Fruit fly (Drosophila melanogaster): ENCODE results near the gene Karl.

Karl gene

dm6 chrX:11775987-11776587, 11.1 kb upstream of the Karl start (continued):
- TF ChIP-seq CG8089 (GFP tag; optimal IDR thresholded peaks at IDR 0.05) (peak; percentile 15), otp (GFP tag; IDR thresholded peaks at IDR 0.05) (0 out of 3 replicates have a peak, but pooled peaks have one; percentile 33), fd64A (GFP tag; optimal IDR thresholded peaks at IDR 0.05) (peak; percentile 38), chn (GFP tag; optimal IDR thresholded peaks at IDR 0.05) (no peak), BEAF-32 (GFP tag; optimal IDR thresholded peaks at IDR 0.05) (no peak), sim (GFP tag; IDR thresholded peaks at IDR 0.05) (peak; percentile 9; the same call in 1 of the 2 replicates), CG1024 (GFP tag; IDR thresholded peaks at IDR 0.05) (0 out of 2 replicates have a peak, but pooled peaks have one; percentile 30), hbn (GFP tag; IDR thresholded peaks at IDR 0.05; ENCODE audit: partially characterized antibody) (no peak), CG13296 (GFP tag; optimal IDR thresholded peaks at IDR 0.05) (no peak), CG31441 (GFP tag; IDR thresholded peaks at IDR 0.05) (peak; percentile 60), CG1603 (tag; optimal IDR thresholded peaks at IDR 0.05) (no peak), CG4617 (GFP tag; optimal IDR thresholded peaks at IDR 0.05; ENCODE audit: borderline replicate concordance) (no peak), Usf (GFP tag; optimal IDR thresholded peaks at IDR 0.05) (peak; percentile 60), gsb (GFP tag; IDR thresholded peaks at IDR 0.05) (no peak), bsh (GFP tag; optimal IDR thresholded peaks at IDR 0.05) (peak; percentile 67 to 91), Atf3 (GFP tag; optimal IDR thresholded peaks at IDR 0.05) (peak; percentile 14), dmrt11E (tag; optimal IDR thresholded peaks at IDR 0.05) (peak; percentile 84), CG4404 (GFP tag; IDR thresholded peaks at IDR 0.05) (peak; percentile 41; the same call in 1 of the 2 replicates), Xbp1 (GFP tag; optimal IDR thresholded peaks at IDR 0.05) (peak; percentile 32), ase (GFP tag; IDR thresholded peaks at IDR 0.05) (no peak), CG32772 (GFP tag; IDR thresholded peaks at IDR 0.05) (peak; percentile 36; the same call in 1 of the 2 replicates), Meics (GFP tag; optimal IDR thresholded peaks at IDR 0.05) (peak; percentile 23), CG17359 (tag; optimal IDR thresholded peaks at IDR 0.05) (no peak), CG12391 (tag; optimal IDR thresholded peaks at IDR 0.05) (peak; percentile 57), CG11093 (GFP tag; IDR thresholded peaks at IDR 0.05) (0 out of 3 replicates have a peak, but pooled peaks have one; percentile 34), Ada2b (GFP tag; IDR thresholded peaks at IDR 0.05) (peak; percentile 15; the same call in 1 of the 2 replicates), amos (GFP tag; IDR thresholded peaks at IDR 0.05; ENCODE audit: partially characterized antibody) (no peak), Ssrp (tag; optimal IDR thresholded peaks at IDR 0.05) (peak; percentile 51), dati (GFP tag; IDR thresholded peaks at IDR 0.05) (no peak), gcm2 (GFP tag; optimal IDR thresholded peaks at IDR 0.05) (no peak), B-H1 (GFP tag; IDR thresholded peaks at IDR 0.05) (no peak), CG3838 (GFP tag; optimal IDR thresholded peaks at IDR 0.05) (no peak), NC2α (GFP tag; optimal IDR thresholded peaks at IDR 0.05) (peak; percentile 16), NK7.1 (GFP tag; optimal IDR thresholded peaks at IDR 0.05) (no peak), CG1602 (GFP tag; optimal IDR thresholded peaks at IDR 0.05) (peak; percentile 38), Taf1 (GFP tag; IDR thresholded peaks at IDR 0.05) (no peak), CG6254 (GFP tag; optimal IDR thresholded peaks at IDR 0.05) (peak; percentile 45), grau (tag; optimal IDR thresholded peaks at IDR 0.05) (peak; percentile 57), CG2875 (GFP tag; optimal IDR thresholded peaks at IDR 0.05) (peak; percentile 66), CG3065 (GFP tag; optimal IDR thresholded peaks at IDR 0.05) (no peak), cwo (GFP tag; optimal IDR thresholded peaks at IDR 0.05) (peak; percentile 18), Elba2 (GFP tag; optimal IDR thresholded peaks at IDR 0.05) (no peak), pb (GFP tag; optimal IDR thresholded peaks at IDR 0.05) (no peak), Hey (tag; optimal IDR thresholded peaks at IDR 0.05) (no peak), ssp (GFP tag; IDR thresholded peaks at IDR 0.05) (peak; percentile 23; the same call in 1 of the 2 replicates), az2 (GFP tag; optimal IDR thresholded peaks at IDR 0.05) (peak; percentile 53), CG7556 (GFP tag; optimal IDR thresholded peaks at IDR 0.05) (peak; percentile 59), CG5245 (GFP tag; optimal IDR thresholded peaks at IDR 0.05) (peak; percentile 38), CG18619 (GFP tag; optimal IDR thresholded peaks at IDR 0.05) (peak; percentile 8), fru (optimal IDR thresholded peaks at IDR 0.05) (no peak)
